Worm (Caenorhabditis elegans) whole organism, L2 larva: ENCODE data around the gene his-72.

ENCODE experiments used
- egl-27 ChIP-seq: sonication (generic microtip); optimal IDR thresholded peaks from 3 replicates; lab custom pipeline; 2017; ENCODE audit warnings: missing biosample characterization, missing genetic modification reagents, missing genetic modification characterization
- lsy-2 ChIP-seq, 2 experiments: fragments of 150-350 bp in 1 of 2; sonication (generic microtip) in 1 of 2; optimal IDR thresholded peaks; 2 replicates each; lab custom pipeline; 2014 to 2017; ENCODE audit warnings: missing biosample characterization in 2 of 2, missing genetic modification characterization in 2 of 2

- TF ChIP-seq lsy-2 (tag; optimal IDR thresholded peaks at IDR 0.05; lab: Kevin White, UChicago) = no peak
- TF ChIP-seq egl-27 (tag; lab: Kevin White, UChicago) = no peak
These were observed 5.0 kb upstream of the his-72 start, which contains the start of gene glrx-5 for ce11 chrIII:12373807-12374266.
